Worm (Caenorhabditis elegans): ENCODE data around the gene icl-1.

Gene icl-1

ce11 chrV:777285-777684, 49.5 kb upstream of the icl-1 start, which contains the start of gene R09E12.9:
Gene R09E12.9, plus strand, starts transcription at chrV:777600.
- TF ChIP-seq nhr-12 (tag; optimal IDR thresholded peaks at IDR 0.05): no peak
- TF ChIP-seq nhr-23 (tag; optimal IDR thresholded peaks at IDR 0.05): peak; percentile 45
- no peak for TF ChIP-seq unc-39 (tag; optimal IDR thresholded peaks at IDR 0.05)
- no peak for TF ChIP-seq unc-62 (GFP tag; optimal IDR thresholded peaks at IDR 0.05)
- TF ChIP-seq nhr-77 (tag; optimal IDR thresholded peaks at IDR 0.05): peak; percentile 94
- no peak for TF ChIP-seq egl-5 (tag; optimal IDR thresholded peaks at IDR 0.05)
- TF ChIP-seq fkh-10 (GFP tag; optimal IDR thresholded peaks at IDR 0.05): no peak
- no peak for TF ChIP-seq ceh-9 (tag; optimal IDR thresholded peaks at IDR 0.05)
- TF ChIP-seq lin-39 (tag; optimal IDR thresholded peaks at IDR 0.05): no peak
- TF ChIP-seq egl-27 (tag; optimal IDR thresholded peaks at IDR 0.05): no peak
- no peak for TF ChIP-seq nhr-67 (tag; optimal IDR thresholded peaks at IDR 0.05)
- no peak for TF ChIP-seq pha-4 (tag; optimal IDR thresholded peaks at IDR 0.05)
- TF ChIP-seq elt-1 (tag; optimal IDR thresholded peaks at IDR 0.05): peak; percentile 50
- TF ChIP-seq tbx-2 (tag; optimal IDR thresholded peaks at IDR 0.05): no peak
- no peak for TF ChIP-seq fos-1 (tag; optimal IDR thresholded peaks at IDR 0.05)
- no peak for TF ChIP-seq nhr-237 (tag; optimal IDR thresholded peaks at IDR 0.05)
- peak; percentile 34 for TF ChIP-seq nhr-25 (tag; optimal IDR thresholded peaks at IDR 0.05)
- TF ChIP-seq ztf-4 (tag; optimal IDR thresholded peaks at IDR 0.05): no peak
- no peak for TF ChIP-seq lsy-12 (tag; optimal IDR thresholded peaks at IDR 0.05)
- no peak for TF ChIP-seq elt-3 (tag; optimal IDR thresholded peaks at IDR 0.05)
- no peak for TF ChIP-seq ztf-11 (tag; optimal IDR thresholded peaks at IDR 0.05)
- TF ChIP-seq lin-15B (tag; optimal IDR thresholded peaks at IDR 0.05): peak; percentile 15
- peak; percentile 31 for TF ChIP-seq nfya-1 (tag; optimal IDR thresholded peaks at IDR 0.05; ENCODE audit: insufficient read depth)
- no peak for TF ChIP-seq pqm-1 (tag; optimal IDR thresholded peaks at IDR 0.05)
- TF ChIP-seq fkh-2 (tag; optimal IDR thresholded peaks at IDR 0.05): no peak
- no peak for TF ChIP-seq mml-1 (tag; optimal IDR thresholded peaks at IDR 0.05)
- TF ChIP-seq nhr-28 (tag; optimal IDR thresholded peaks at IDR 0.05): no peak
- no peak for TF ChIP-seq ceh-28 (tag; optimal IDR thresholded peaks at IDR 0.05)
- no peak for TF ChIP-seq jun-1 (tag; optimal IDR thresholded peaks at IDR 0.05)
- no peak for TF ChIP-seq sea-2 (GFP tag; optimal IDR thresholded peaks at IDR 0.05)
- no peak for TF ChIP-seq nhr-11 (tag; optimal IDR thresholded peaks at IDR 0.05)
- TF ChIP-seq skn-1 (tag; optimal IDR thresholded peaks at IDR 0.05): no peak
- TF ChIP-seq hmg-11 (tag; optimal IDR thresholded peaks at IDR 0.05): no peak
- no peak for TF ChIP-seq mdl-1 (tag; optimal IDR thresholded peaks at IDR 0.05)
- no peak for TF ChIP-seq nhr-43 (tag; optimal IDR thresholded peaks at IDR 0.05; ENCODE audit: poor library complexity, severe bottlenecking)
- no peak for TF ChIP-seq aly-2 (tag; optimal IDR thresholded peaks at IDR 0.05)
- TF ChIP-seq ZK546.5 (tag; optimal IDR thresholded peaks at IDR 0.05): no peak
- no peak for TF ChIP-seq eor-1 (tag; optimal IDR thresholded peaks at IDR 0.05)
- no peak for TF ChIP-seq ama-1 (optimal IDR thresholded peaks at IDR 0.05)
- no peak for TF ChIP-seq elt-2 (tag; optimal IDR thresholded peaks at IDR 0.05)
- TF ChIP-seq R02D3.7 (tag; optimal IDR thresholded peaks at IDR 0.05): no peak
- TF ChIP-seq zag-1 (tag; optimal IDR thresholded peaks at IDR 0.05): no peak
- TF ChIP-seq daf-12 (tag; optimal IDR thresholded peaks at IDR 0.05): no peak
- TF ChIP-seq ceh-82 (tag; optimal IDR thresholded peaks at IDR 0.05): no peak
- TF ChIP-seq ceh-16 (tag; optimal IDR thresholded peaks at IDR 0.05): no peak
- no peak for TF ChIP-seq snpc-4 (tag; optimal IDR thresholded peaks at IDR 0.05)
- TF ChIP-seq nhr-76 (tag; optimal IDR thresholded peaks at IDR 0.05): peak; percentile 81

ce11 chrV:774875-775359, 47.1 kb upstream of the icl-1 start, which contains the start of gene srbc-58:
Gene srbc-58, plus strand, starts transcription at chrV:774995.
- no peak for TF ChIP-seq snpc-4 (tag; optimal IDR thresholded peaks at IDR 0.05)
- TF ChIP-seq lin-39 (tag; optimal IDR thresholded peaks at IDR 0.05): no peak
- TF ChIP-seq ceh-16 (tag; optimal IDR thresholded peaks at IDR 0.05): no peak
- TF ChIP-seq pha-4 (tag; optimal IDR thresholded peaks at IDR 0.05): peak; percentile 21
- no peak for TF ChIP-seq hmg-11 (tag; optimal IDR thresholded peaks at IDR 0.05)
- no peak for TF ChIP-seq fkh-10 (GFP tag; optimal IDR thresholded peaks at IDR 0.05)
- no peak for TF ChIP-seq egl-5 (tag; optimal IDR thresholded peaks at IDR 0.05)
- TF ChIP-seq nhr-77 (tag; optimal IDR thresholded peaks at IDR 0.05): no peak
- TF ChIP-seq ceh-28 (tag; optimal IDR thresholded peaks at IDR 0.05): no peak
- TF ChIP-seq ztf-4 (tag; optimal IDR thresholded peaks at IDR 0.05): no peak
- no peak for TF ChIP-seq egl-27 (tag; optimal IDR thresholded peaks at IDR 0.05)
- no peak for TF ChIP-seq unc-39 (tag; optimal IDR thresholded peaks at IDR 0.05)
- TF ChIP-seq skn-1 (tag; optimal IDR thresholded peaks at IDR 0.05): no peak
- no peak for TF ChIP-seq nhr-237 (tag; optimal IDR thresholded peaks at IDR 0.05)
- TF ChIP-seq nhr-23 (tag; optimal IDR thresholded peaks at IDR 0.05): no peak
- TF ChIP-seq nhr-12 (tag; optimal IDR thresholded peaks at IDR 0.05): no peak
- TF ChIP-seq nfya-1 (tag; optimal IDR thresholded peaks at IDR 0.05; ENCODE audit: insufficient read depth): no peak
- peak; percentile 54 for TF ChIP-seq R02D3.7 (tag; optimal IDR thresholded peaks at IDR 0.05)
- no peak for TF ChIP-seq eor-1 (tag; optimal IDR thresholded peaks at IDR 0.05)
- TF ChIP-seq ztf-11 (tag; optimal IDR thresholded peaks at IDR 0.05): no peak
- TF ChIP-seq nhr-11 (tag; optimal IDR thresholded peaks at IDR 0.05): no peak
- no peak for TF ChIP-seq fkh-2 (tag; optimal IDR thresholded peaks at IDR 0.05)
- TF ChIP-seq nhr-25 (tag; optimal IDR thresholded peaks at IDR 0.05): peak; percentile 25
- TF ChIP-seq pqm-1 (tag; optimal IDR thresholded peaks at IDR 0.05): no peak
- TF ChIP-seq ceh-9 (tag; optimal IDR thresholded peaks at IDR 0.05): no peak
- peak; percentile 93 for TF ChIP-seq ama-1 (optimal IDR thresholded peaks at IDR 0.05)
- TF ChIP-seq sea-2 (GFP tag; optimal IDR thresholded peaks at IDR 0.05): no peak
- no peak for TF ChIP-seq mdl-1 (tag; optimal IDR thresholded peaks at IDR 0.05)
- TF ChIP-seq unc-62 (GFP tag; optimal IDR thresholded peaks at IDR 0.05): no peak
- no peak for TF ChIP-seq aly-2 (tag; optimal IDR thresholded peaks at IDR 0.05)
- TF ChIP-seq nhr-28 (tag; optimal IDR thresholded peaks at IDR 0.05): no peak
- no peak for TF ChIP-seq mml-1 (tag; optimal IDR thresholded peaks at IDR 0.05)
- TF ChIP-seq lin-15B (tag; optimal IDR thresholded peaks at IDR 0.05): no peak
- TF ChIP-seq nhr-67 (tag; optimal IDR thresholded peaks at IDR 0.05): no peak
- TF ChIP-seq elt-3 (tag; optimal IDR thresholded peaks at IDR 0.05): no peak
- no peak for TF ChIP-seq fos-1 (tag; optimal IDR thresholded peaks at IDR 0.05)
- peak; percentile 16 for TF ChIP-seq tbx-2 (tag; optimal IDR thresholded peaks at IDR 0.05)
- TF ChIP-seq ceh-82 (tag; optimal IDR thresholded peaks at IDR 0.05): no peak
- no peak for TF ChIP-seq lsy-12 (tag; optimal IDR thresholded peaks at IDR 0.05)
- TF ChIP-seq zag-1 (tag; optimal IDR thresholded peaks at IDR 0.05): no peak

All from whole organism, L3 larva.